Worm (Caenorhabditis elegans): ENCODE measurements around the gene srh-25.

DNA sequence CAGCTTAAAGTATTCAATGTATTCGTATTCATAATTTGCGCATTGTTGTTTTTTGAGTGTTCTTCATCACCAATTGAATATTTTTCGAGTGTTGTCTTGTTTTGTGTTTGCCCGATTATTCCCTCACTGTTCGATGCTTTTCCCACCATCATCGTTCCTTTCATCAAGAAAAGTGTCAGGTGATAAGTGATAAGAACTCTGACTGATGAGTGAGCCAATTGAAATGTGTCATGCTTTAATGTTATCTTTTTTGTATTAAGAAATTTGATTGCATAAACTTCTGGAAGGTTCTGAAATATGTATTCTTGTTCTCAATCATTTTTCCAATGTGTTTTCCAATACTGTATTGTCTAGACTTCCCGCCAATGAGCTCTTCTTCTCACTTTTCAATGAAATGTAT is 41.7 kb upstream of the srh-25 start:
- no peak for TF ChIP-seq dmd-4 (tag; optimal IDR thresholded peaks at IDR 0.05; ENCODE audit: borderline replicate concordance)
- no peak for TF ChIP-seq ceh-18 (tag; optimal IDR thresholded peaks at IDR 0.05)
- no peak for TF ChIP-seq mec-3 (tag; optimal IDR thresholded peaks at IDR 0.05; ENCODE audit: borderline replicate concordance)
- no peak for TF ChIP-seq syd-9 (tag; optimal IDR thresholded peaks at IDR 0.05)
- TF ChIP-seq pha-4 (tag; optimal IDR thresholded peaks at IDR 0.05), result no peak
- no peak for TF ChIP-seq pros-1 (tag; optimal IDR thresholded peaks at IDR 0.05)
- no peak for TF ChIP-seq pqm-1 (tag; optimal IDR thresholded peaks at IDR 0.05)
- no peak for TF ChIP-seq pag-3 (tag; optimal IDR thresholded peaks at IDR 0.05; ENCODE audit: borderline replicate concordance)
- no peak for TF ChIP-seq dve-1 (tag; optimal IDR thresholded peaks at IDR 0.05)
- TF ChIP-seq ama-1 (optimal IDR thresholded peaks at IDR 0.05), result no peak
- TF ChIP-seq pax-1 (tag; optimal IDR thresholded peaks at IDR 0.05), result no peak
